Worm (Caenorhabditis elegans) whole organism, L2 larva: ENCODE data around the gene F39D8.3.

Experiments used
- C34F6.9 ChIP-seq: fragments of 150-350 bp; optimal IDR thresholded peaks from 2 replicates; lab custom pipeline; 2014; ENCODE audit warnings: missing biosample characterization, missing genetic modification characterization
- F13H6.1 ChIP-seq: sonication (generic microtip); optimal IDR thresholded peaks from 2 replicates; lab custom pipeline; 2016; ENCODE audit warnings: missing genetic modification characterization, missing compliant biosample characterization
- Y55F3AM.14 ChIP-seq: fragments of 200-800 bp; sonication (Bioruptor generic); optimal IDR thresholded peaks from 2 replicates; lab custom pipeline; 2018; ENCODE audit warnings: mild to moderate bottlenecking, missing genetic modification characterization, missing compliant biosample characterization
- ZK546.5 ChIP-seq: sonication (generic microtip); optimal IDR thresholded peaks from 2 replicates; lab custom pipeline; 2017; ENCODE audit warnings: missing biosample characterization, missing genetic modification characterization
- alr-1 ChIP-seq: fragments of 150-350 bp; optimal IDR thresholded peaks from 2 replicates; lab custom pipeline; 2014; ENCODE audit warnings: missing biosample characterization, missing genetic modification characterization
- aly-2 ChIP-seq: fragments of 150-350 bp; optimal IDR thresholded peaks from 2 replicates; lab custom pipeline; 2014; ENCODE audit warnings: missing biosample characterization, missing genetic modification characterization
- ama-1 ChIP-seq: fragments of 150-350 bp; optimal IDR thresholded peaks from 2 replicates; lab custom pipeline; 2018; ENCODE audit warnings: inconsistent platforms
- blmp-1 ChIP-seq: sonication (generic microtip); optimal IDR thresholded peaks from 2 replicates; lab custom pipeline; 2017; ENCODE audit warnings: missing genetic modification characterization, mild to moderate bottlenecking, missing compliant biosample characterization, antibody characterized with exemption, moderate library complexity; ENCODE audit not compliant: insufficient read depth
- ceh-82 ChIP-seq: fragments of 150-350 bp; optimal IDR thresholded peaks from 2 replicates; lab custom pipeline; 2014; ENCODE audit warnings: missing biosample characterization, missing genetic modification characterization
- crh-2 ChIP-seq: sonication (generic microtip); optimal IDR thresholded peaks from 2 replicates; lab custom pipeline; 2017; ENCODE audit warnings: missing biosample characterization, missing genetic modification characterization
- dmd-4 ChIP-seq: sonication (generic microtip); optimal IDR thresholded peaks from 2 replicates; lab custom pipeline; 2017; ENCODE audit warnings: missing biosample characterization, missing genetic modification characterization
- egl-27 ChIP-seq: sonication (generic microtip); optimal IDR thresholded peaks from 3 replicates; lab custom pipeline; 2017; ENCODE audit warnings: missing biosample characterization, missing genetic modification reagents, missing genetic modification characterization
- elt-1 ChIP-seq: fragments of 150-350 bp; optimal IDR thresholded peaks from 2 replicates; lab custom pipeline; 2014; ENCODE audit warnings: missing biosample characterization, missing genetic modification characterization
- fos-1 ChIP-seq: fragments of 150-350 bp; optimal IDR thresholded peaks from 2 replicates; lab custom pipeline; 2014; ENCODE audit warnings: missing biosample characterization, missing genetic modification characterization
- gmeb-1 ChIP-seq: fragments of 150-350 bp; optimal IDR thresholded peaks from 2 replicates; lab custom pipeline; 2014; ENCODE audit warnings: missing biosample characterization, missing genetic modification characterization
- lin-11 ChIP-seq: fragments of 150-350 bp; sonication (generic microtip); optimal IDR thresholded peaks from 2 replicates; lab custom pipeline; 2014; ENCODE audit warnings: missing biosample characterization, missing genetic modification characterization, inconsistent platforms, mixed read lengths
- lin-13 ChIP-seq: fragments of 150-350 bp; optimal IDR thresholded peaks from 2 replicates; lab custom pipeline; 2014; ENCODE audit warnings: missing biosample characterization, missing genetic modification reagents, missing genetic modification characterization
- lsy-2 ChIP-seq, 2 experiments: fragments of 150-350 bp in 1 of 2; sonication (generic microtip) in 1 of 2; optimal IDR thresholded peaks; 2 replicates each; lab custom pipeline; 2014 to 2017; ENCODE audit warnings: missing biosample characterization in 2 of 2, missing genetic modification characterization in 2 of 2
- mbf-1 ChIP-seq: sonication (generic microtip); optimal IDR thresholded peaks from 2 replicates; lab custom pipeline; 2017; ENCODE audit warnings: missing biosample characterization, missing genetic modification characterization
- mdl-1 ChIP-seq, 2 experiments: fragments of 150-350 bp in 1 of 2; sonication (generic microtip) in 1 of 2; optimal IDR thresholded peaks; 2 replicates each; lab custom pipeline; 2017; ENCODE audit warnings: missing biosample characterization in 2 of 2, missing genetic modification characterization in 2 of 2
- nhr-12 ChIP-seq: fragments of 150-350 bp; optimal IDR thresholded peaks from 2 replicates; lab custom pipeline; 2014; ENCODE audit warnings: missing biosample characterization, missing genetic modification characterization
- nhr-129 ChIP-seq: fragments of 150-350 bp; optimal IDR thresholded peaks from 2 replicates; lab custom pipeline; 2014; ENCODE audit warnings: missing biosample characterization, missing genetic modification characterization
- nhr-23 ChIP-seq: fragments of 150-350 bp; optimal IDR thresholded peaks from 2 replicates; lab custom pipeline; 2014; ENCODE audit warnings: missing biosample characterization, missing genetic modification reagents, missing genetic modification characterization
- nhr-25 ChIP-seq: fragments of 150-350 bp; sonication (generic microtip); optimal IDR thresholded peaks from 3 replicates; lab custom pipeline; 2014; ENCODE audit warnings: missing biosample characterization, missing genetic modification characterization
- nhr-77 ChIP-seq: fragments of 150-350 bp; optimal IDR thresholded peaks from 2 replicates; lab custom pipeline; 2014; ENCODE audit warnings: missing biosample characterization, missing genetic modification characterization
- skn-1 ChIP-seq: sonication (generic microtip); optimal IDR thresholded peaks from 2 replicates; lab custom pipeline; 2017; ENCODE audit warnings: missing biosample characterization, missing genetic modification characterization
- sma-3 ChIP-seq: sonication (generic microtip); optimal IDR thresholded peaks from 2 replicates; lab custom pipeline; 2016; ENCODE audit warnings: missing genetic modification reagents, missing genetic modification characterization, missing compliant biosample characterization
- sma-9 ChIP-seq, 2 experiments: fragments of 150-350 bp in 1 of 2; sonication (generic microtip) in 1 of 2; optimal IDR thresholded peaks; 2 replicates each; lab custom pipeline; 2014 to 2016; ENCODE audit warnings: missing genetic modification characterization in 2 of 2, mild to moderate bottlenecking in 1 of 2, missing biosample characterization in 1 of 2, missing compliant biosample characterization in 1 of 2, missing genetic modification reagents in 1 of 2, moderate library complexity in 1 of 2
- snpc-4 ChIP-seq: fragments of 150-350 bp; optimal IDR thresholded peaks from 2 replicates; lab custom pipeline; 2014; ENCODE audit warnings: missing biosample characterization, missing genetic modification characterization
- unc-39 ChIP-seq: fragments of 150-350 bp; optimal IDR thresholded peaks from 2 replicates; lab custom pipeline; 2014; ENCODE audit warnings: missing biosample characterization, missing genetic modification characterization
- unc-55 ChIP-seq: fragments of 150-350 bp; sonication (generic microtip); optimal IDR thresholded peaks from 3 replicates; lab custom pipeline; 2014; ENCODE audit warnings: missing biosample characterization, missing genetic modification reagents, missing genetic modification characterization
- ztf-1 ChIP-seq: fragments of 200-800 bp; sonication (Bioruptor generic); conservative IDR thresholded peaks from 2 replicates; pipeline ENCODE4 v1.3.6; 2022; ENCODE audit warnings: missing genetic modification characterization, missing compliant biosample characterization
- ztf-4 ChIP-seq: fragments of 150-350 bp; optimal IDR thresholded peaks from 2 replicates; lab custom pipeline; 2014; ENCODE audit warnings: missing biosample characterization, missing genetic modification characterization

F39D8.3 gene

DNA sequence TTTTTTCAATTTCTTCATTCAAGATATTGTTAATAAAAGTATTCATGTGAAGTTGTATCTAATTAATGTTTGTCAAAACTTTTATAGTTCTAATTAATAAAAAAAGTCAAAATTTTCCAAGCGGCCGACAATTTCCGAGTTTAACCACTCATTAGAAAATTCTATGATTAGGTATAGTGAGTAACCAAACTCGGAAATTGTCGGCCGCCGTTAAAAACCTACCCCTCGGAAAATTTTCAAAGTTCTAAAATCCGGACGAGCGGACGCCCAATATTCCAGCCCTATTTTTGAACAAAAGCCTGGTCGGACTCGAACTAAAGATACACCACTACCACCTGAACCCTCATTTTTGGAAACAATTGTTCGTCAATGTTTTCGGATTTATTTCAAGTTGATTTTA lies 14.2 kb downstream of the F39D8.3 start:
- TF ChIP-seq dmd-4 (tag; lab: Kevin White, UChicago) (no peak), snpc-4 (tag; lab: Kevin White, UChicago) (peak; percentile 4)

- TF ChIP-seq gmeb-1: no peak
- peak; percentile 89 for TF ChIP-seq snpc-4 (tag; lab: Kevin White, UChicago)
These were observed 18.0 kb downstream of the F39D8.3 start for ce11 chrX:15438768-15439167.

ce11 chrX:15440744-15441685 lies 20.2 kb downstream of the F39D8.3 start, which contains the start of gene mocs-1:
Gene mocs-1, minus strand, starts transcription at chrX:15440794.
- TF ChIP-seq ceh-82 (tag; lab: Kevin White, UChicago) (no peak), C34F6.9 (peak; percentile 16), sma-3 (GFP tag; lab: Kevin White, UChicago) (no peak), fos-1 (tag; lab: Kevin White, UChicago) (peak; percentile 61), Y55F3AM.14 (GFP tag; lab: Kevin White, UChicago) (no peak), sma-9 (GFP tag; optimal IDR thresholded peaks at IDR 0.05; lab: Kevin White, UChicago) (peak; percentile 24), sma-9 (tag; optimal IDR thresholded peaks at IDR 0.05; lab: Kevin White, UChicago) (no peak), unc-55 (GFP tag; lab: Kevin White, UChicago) (peak; percentile 36), skn-1 (tag; lab: Kevin White, UChicago) (peak; percentile 87)
- TF ChIP-seq, all 48 proteins: peak for 5

DNA sequence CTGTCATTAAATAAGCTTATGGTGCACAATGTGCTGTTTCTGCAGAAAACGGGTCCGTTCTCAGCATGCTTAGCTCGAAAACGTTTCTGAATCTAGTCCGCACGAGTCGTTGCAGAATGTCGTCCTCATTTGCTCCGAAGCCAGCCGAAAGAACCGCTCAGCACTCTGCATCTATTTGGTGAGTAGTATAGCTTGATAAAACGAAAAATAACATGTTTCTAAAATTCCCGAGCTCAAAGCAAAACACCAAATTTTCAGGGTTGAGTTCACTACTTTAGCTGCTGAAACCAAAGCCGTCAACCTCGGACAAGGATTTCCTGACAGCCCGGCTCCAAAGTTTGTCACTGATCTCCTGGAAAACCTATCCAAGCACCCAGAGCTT lies 20.9 kb downstream of the F39D8.3 start, which contains the start of gene nkat-3:
Gene nkat-3, plus strand, starts transcription at position 46 of the 382 bp plus-strand sequence.
- TF ChIP-seq unc-55 (GFP tag; lab: Kevin White, UChicago) (no peak), lin-11 (tag; lab: Kevin White, UChicago) (no peak), lsy-2 (tag; optimal IDR thresholded peaks at IDR 0.05; lab: Kevin White, UChicago) (no peak), C34F6.9 (no peak), ztf-1 (GFP tag; lab: Robert Waterston, UW) (no peak), mbf-1 (tag; lab: Kevin White, UChicago) (no peak), ama-1 (no peak), nhr-77 (no peak), blmp-1 (tag; lab: Kevin White, UChicago) (no peak), dmd-4 (tag; lab: Kevin White, UChicago) (no peak), F13H6.1 (tag; lab: Kevin White, UChicago) (no peak)

ce11 chrX:15446292-15446794 lies 25.6 kb downstream of the F39D8.3 start, which contains the start of gene R03A10.5:
Gene R03A10.5, plus strand, starts transcription at chrX:15446722.
- TF ChIP-seq Y55F3AM.14 (GFP tag; lab: Kevin White, UChicago) (no peak), aly-2 (no peak), C34F6.9 (no peak), alr-1 (no peak), crh-2 (tag; lab: Kevin White, UChicago) (no peak), nhr-25 (tag; lab: Kevin White, UChicago) (no peak), elt-1 (tag; lab: Kevin White, UChicago) (no peak), unc-39 (no peak), ztf-4 (tag; lab: Kevin White, UChicago) (no peak), nhr-129 (tag; lab: Kevin White, UChicago) (no peak), ztf-1 (GFP tag; lab: Robert Waterston, UW) (no peak), nhr-23 (tag; lab: Kevin White, UChicago) (no peak), ZK546.5 (tag; lab: Kevin White, UChicago) (no peak), lin-13 (GFP tag; lab: Kevin White, UChicago) (no peak), F13H6.1 (tag; lab: Kevin White, UChicago) (no peak), nhr-77 (no peak), egl-27 (tag; lab: Kevin White, UChicago) (no peak), mdl-1 (tag; optimal IDR thresholded peaks at IDR 0.05; lab: Kevin White, UChicago) (no peak), nhr-12 (no peak)
- TF ChIP-seq, all 48 proteins: peak for 0
